Worm (Caenorhabditis elegans) whole organism, L4/young adult: ENCODE measurements around the gene clec-179.

ENCODE experiments used
- W03F9.2 ChIP-seq: fragments of 150-350 bp; optimal IDR thresholded peaks from 2 replicates; lab custom pipeline; 2014; ENCODE audit warnings: missing biosample characterization, missing genetic modification characterization
- dao-5 ChIP-seq: sonication (generic microtip); optimal IDR thresholded peaks from 2 replicates; lab custom pipeline; 2016; ENCODE audit warnings: missing genotype, missing genetic modification characterization, moderate library complexity, missing compliant biosample characterization
- him-1 ChIP-seq: sonication (generic microtip); optimal IDR thresholded peaks from 2 replicates; lab custom pipeline; 2016; ENCODE audit warnings: missing genotype, missing genetic modification reagents, missing genetic modification characterization, missing compliant biosample characterization

ce11 chrIV:7227072-7227471 is 42.6 kb upstream of the clec-179 start, which contains the start of gene R13A1.10:
- TF ChIP-seq him-1 (no peak), W03F9.2 (tag; lab: Kevin White, UChicago) (no peak), dao-5 (tag; lab: Kevin White, UChicago) (no peak)
